Worm (Caenorhabditis elegans) whole organism, L4/young adult: ENCODE data around the gene ugt-41.

ENCODE experiments used
- W03F9.2 ChIP-seq: fragments of 150-350 bp; optimal IDR thresholded peaks from 2 replicates; lab custom pipeline; 2014; ENCODE audit warnings: missing biosample characterization, missing genetic modification characterization
- dao-5 ChIP-seq: sonication (generic microtip); optimal IDR thresholded peaks from 2 replicates; lab custom pipeline; 2016; ENCODE audit warnings: missing genotype, missing genetic modification characterization, moderate library complexity, missing compliant biosample characterization
- him-1 ChIP-seq: sonication (generic microtip); optimal IDR thresholded peaks from 2 replicates; lab custom pipeline; 2016; ENCODE audit warnings: missing genotype, missing genetic modification reagents, missing genetic modification characterization, missing compliant biosample characterization

The ugt-41 gene

ce11 chrV:7138320-7138719, 25.1 kb downstream of the ugt-41 start, which contains the start of gene str-112:
str-112 (minus strand) TSS chrV:7138420.
- TF ChIP-seq him-1 (no peak), W03F9.2 (no peak)

DNA sequence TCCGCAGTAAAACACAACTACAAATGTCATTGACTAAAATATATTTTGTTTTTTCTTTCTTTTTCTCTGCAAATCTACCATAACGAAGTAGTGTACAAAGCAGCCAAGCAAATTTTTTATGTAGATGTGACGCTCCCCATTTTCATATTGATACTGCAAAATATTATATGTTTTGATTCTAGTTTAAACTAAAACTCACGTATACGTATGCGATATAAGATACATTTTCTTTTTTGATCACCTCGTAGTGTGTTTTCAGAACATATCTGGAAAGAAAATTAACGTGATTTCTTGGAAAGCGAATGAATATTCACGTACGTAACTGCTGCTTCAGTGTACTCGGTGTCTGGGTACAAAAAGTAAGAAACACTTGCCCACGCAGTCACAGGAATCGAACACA, 26.5 kb downstream of the ugt-41 start:
- TF ChIP-seq him-1 (no peak), W03F9.2 (no peak), dao-5 (tag; lab: Kevin White, UChicago) (no peak)

DNA sequence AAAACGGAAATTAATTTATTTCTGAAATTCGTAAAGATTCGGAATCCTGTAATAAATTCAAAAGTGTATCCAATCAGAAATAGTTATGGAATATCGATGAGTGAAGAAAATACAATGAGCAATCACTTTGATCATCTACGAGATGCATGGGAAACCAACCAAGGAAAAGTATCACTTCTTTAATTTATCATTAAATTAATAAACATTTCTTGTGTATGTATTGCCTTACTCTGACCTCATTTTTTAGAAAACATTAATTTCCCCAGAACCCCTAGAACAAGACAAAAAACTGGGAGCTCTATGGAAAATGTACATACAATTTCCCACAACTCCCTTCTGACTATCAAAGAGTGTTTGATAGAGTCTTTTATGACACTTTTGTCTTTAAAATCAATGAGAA, 29.4 kb downstream of the ugt-41 start, which contains the start of gene F10D2.16:
F10D2.16 (plus strand) TSS at position 301 of the 400 bp plus-strand sequence.
- no peak for TF ChIP-seq dao-5 (tag; lab: Kevin White, UChicago)
- TF ChIP-seq W03F9.2: no peak
- no peak for TF ChIP-seq him-1

- TF ChIP-seq him-1: no peak
- TF ChIP-seq W03F9.2: no peak
- no peak for TF ChIP-seq dao-5 (tag; lab: Kevin White, UChicago)
Measured at ce11 chrV:7132248-7132647, 31.1 kb downstream of the ugt-41 start, which contains the start of gene sre-10. sre-10 (plus strand) TSS chrV:7132548.

DNA sequence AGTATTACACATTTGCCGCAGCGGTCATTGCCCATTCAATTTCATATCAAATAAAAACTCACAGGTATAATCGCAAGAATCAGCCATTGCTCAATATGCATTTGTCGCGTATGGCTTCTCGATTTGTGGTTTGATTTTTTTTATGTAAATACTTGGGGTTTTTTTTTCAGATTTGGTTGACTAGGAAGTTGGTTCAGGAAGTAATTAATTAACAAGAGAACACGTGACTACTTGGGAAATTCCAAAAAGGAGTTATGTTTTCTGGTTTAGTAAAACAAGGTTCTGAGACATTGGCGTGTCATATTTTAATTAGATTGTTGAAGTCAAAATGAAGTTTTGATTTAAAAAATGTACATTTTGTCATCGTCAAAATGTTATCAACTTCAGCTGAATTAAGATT, 32.4 kb downstream of the ugt-41 start, which contains the start of gene srx-36:
srx-36 (minus strand) TSS at position 101 of the 400 bp plus-strand sequence.
- TF ChIP-seq him-1: no peak

DNA sequence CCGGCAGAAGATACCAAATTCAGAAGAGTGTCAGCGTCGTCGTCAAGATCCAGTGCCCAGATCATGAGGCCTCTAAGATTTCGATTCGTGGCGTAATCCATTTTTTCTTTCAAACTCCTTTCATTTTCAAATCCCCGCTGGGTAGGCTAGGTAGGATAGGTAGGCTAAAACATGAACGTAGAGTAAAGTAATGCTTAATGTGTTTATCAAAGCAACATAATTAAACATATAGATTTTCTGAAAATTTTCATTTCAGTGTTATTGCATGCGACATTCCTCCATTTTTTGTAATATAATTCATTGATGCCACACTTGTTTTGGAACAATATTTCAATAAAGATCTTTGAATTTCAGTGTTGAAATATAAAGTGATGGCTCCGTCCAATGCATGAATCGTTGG, 33.9 kb downstream of the ugt-41 start, which contains the start of gene T01C4.8:
T01C4.8 (minus strand) TSS at position 101 of the 400 bp plus-strand sequence.
- TF ChIP-seq W03F9.2: no peak
- TF ChIP-seq dao-5 (tag; lab: Kevin White, UChicago): no peak
- no peak for TF ChIP-seq him-1

ce11 chrV:7123979-7124378, 39.4 kb downstream of the ugt-41 start:
- no peak for TF ChIP-seq dao-5 (tag; lab: Kevin White, UChicago)
- no peak for TF ChIP-seq him-1
- TF ChIP-seq W03F9.2: no peak

- TF ChIP-seq him-1 (no peak), W03F9.2 (no peak), dao-5 (tag; lab: Kevin White, UChicago) (no peak)
Measured at ce11 chrV:7123188-7123708, 40.1 kb downstream of the ugt-41 start, which contains the start of gene lmd-5. lmd-5 (plus strand) TSS chrV:7123658.

DNA sequence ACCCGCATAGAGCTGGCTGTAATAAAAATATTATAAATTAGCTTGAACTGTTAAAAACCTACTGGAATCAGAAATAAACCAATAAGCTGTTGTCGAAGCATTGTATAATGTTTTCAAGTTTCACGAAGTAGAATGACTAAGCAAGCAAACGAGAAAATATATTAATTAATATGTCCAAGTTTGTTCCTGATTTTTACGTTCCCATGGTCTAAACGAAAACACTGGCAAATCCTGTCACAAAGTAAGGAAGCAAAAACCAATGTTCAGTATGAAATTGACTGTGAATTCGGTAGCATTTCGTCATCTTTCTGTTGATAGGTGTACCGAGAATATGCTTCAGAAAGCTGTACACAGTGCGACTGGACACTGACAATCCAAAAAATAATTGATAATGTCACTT, 43.2 kb downstream of the ugt-41 start, which contains the start of gene srx-34:
srx-34 (minus strand) TSS at position 101 of the 400 bp plus-strand sequence.
- TF ChIP-seq dao-5 (tag; lab: Kevin White, UChicago) (no peak), W03F9.2 (no peak), him-1 (no peak)

DNA sequence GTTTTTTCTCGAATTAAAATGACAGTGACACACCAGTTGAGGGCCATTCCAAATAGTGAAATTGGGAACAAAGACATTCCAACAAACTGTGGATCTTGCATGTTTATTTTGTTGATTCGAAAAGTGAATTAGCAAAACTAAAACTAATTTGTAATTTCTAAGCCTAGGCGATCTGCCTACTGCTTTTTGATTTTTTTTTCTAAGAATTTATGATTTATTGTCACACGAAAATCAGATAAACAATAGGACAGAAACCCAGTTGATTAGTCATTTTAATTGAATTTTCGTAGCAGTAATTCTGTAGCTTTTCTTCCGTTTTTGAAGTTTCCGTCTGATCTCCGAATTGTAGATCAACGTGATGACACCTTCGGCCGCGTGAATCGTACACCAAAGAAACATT, 44.6 kb downstream of the ugt-41 start, which contains the start of gene srx-33:
srx-33 (minus strand) TSS at position 101 of the 400 bp plus-strand sequence.
- TF ChIP-seq W03F9.2: no peak
- no peak for TF ChIP-seq him-1
- TF ChIP-seq dao-5 (tag; lab: Kevin White, UChicago): no peak

DNA sequence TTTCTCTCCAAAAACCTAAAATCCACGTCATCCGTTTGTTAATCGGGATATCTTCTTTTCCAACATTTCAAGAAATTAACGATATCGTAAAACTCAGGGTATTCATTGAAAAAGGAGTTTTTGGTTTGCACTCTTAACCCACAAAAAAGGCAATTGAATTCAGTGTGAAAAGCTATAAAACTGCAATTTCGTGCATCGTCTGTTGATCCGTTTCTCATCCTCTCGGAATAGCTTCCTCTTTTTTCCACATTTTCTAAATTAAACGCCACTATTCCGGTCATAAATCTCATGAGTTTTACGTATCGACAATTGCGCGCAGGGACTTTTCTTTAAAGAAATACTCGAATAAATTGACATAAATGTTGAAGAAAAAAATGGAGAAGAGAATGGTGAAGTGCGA, 51.2 kb downstream of the ugt-41 start:
- TF ChIP-seq W03F9.2 (no peak), dao-5 (tag; lab: Kevin White, UChicago) (no peak), him-1 (no peak)

- TF ChIP-seq dao-5 (tag; lab: Kevin White, UChicago): no peak
- TF ChIP-seq W03F9.2: no peak
- no peak for TF ChIP-seq him-1
Measured at ce11 chrV:7111276-7111675, 52.1 kb downstream of the ugt-41 start.
